Fruit fly (Drosophila melanogaster): ENCODE data around the gene CG6059.

The CG6059 gene

DNA sequence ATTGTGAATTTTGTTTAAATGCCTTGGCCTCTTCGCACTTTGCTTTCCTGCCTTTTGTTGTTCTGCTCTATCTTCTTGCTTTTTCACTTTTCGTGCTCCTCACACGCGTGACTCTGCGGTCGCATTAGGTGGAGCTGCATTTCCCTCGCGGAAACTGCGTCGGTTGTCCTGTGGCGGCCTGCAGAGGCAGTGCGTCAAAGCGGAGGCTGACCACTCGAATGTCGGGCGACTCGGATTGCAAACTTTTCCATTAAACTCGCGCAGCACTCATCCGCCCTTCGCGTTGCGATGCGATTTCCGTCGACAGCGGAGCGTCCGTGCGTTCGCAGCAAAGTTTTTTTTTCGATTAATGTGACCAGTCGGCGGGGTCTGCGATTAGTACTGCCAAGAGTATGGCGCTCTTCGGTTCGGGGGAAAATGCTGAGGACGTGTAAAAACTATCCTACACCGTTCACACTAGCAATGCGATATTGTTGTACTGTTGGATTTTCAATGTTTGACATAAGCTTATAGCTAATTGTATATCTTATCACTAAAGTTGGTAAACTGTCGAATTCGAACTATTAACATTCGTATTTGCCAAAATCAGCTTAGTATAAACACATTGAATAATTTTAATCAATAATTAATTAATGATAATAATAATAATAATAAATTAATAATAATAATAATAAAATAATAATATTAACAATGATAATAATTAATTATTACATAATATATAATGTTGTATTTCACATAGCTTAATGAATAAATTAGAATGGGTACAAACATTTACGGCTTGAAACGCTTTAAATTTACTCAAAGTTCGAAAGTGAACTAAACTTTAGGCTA is 26.4 kb upstream of the CG6059 start, which contains the start of gene CG6051 (continued):
- TF ChIP-seq knrl (GFP tag; IDR thresholded peaks at IDR 0.05; ENCODE audit: partially characterized antibody) (no peak), Myb (GFP tag; optimal IDR thresholded peaks at IDR 0.05) (peak; percentile 19), NC2β (GFP tag; optimal IDR thresholded peaks at IDR 0.05) (peak; percentile 66), crc (GFP tag; optimal IDR thresholded peaks at IDR 0.05) (no peak), sug (tag; optimal IDR thresholded peaks at IDR 0.05) (peak; percentile 46), zfh2 (GFP tag; optimal IDR thresholded peaks at IDR 0.05) (peak; percentile 36), hbn (GFP tag; IDR thresholded peaks at IDR 0.05; ENCODE audit: partially characterized antibody) (no peak), Oaz (GFP tag; IDR thresholded peaks at IDR 0.05) (no peak), CG7745 (tag; optimal IDR thresholded peaks at IDR 0.05) (no peak), CG32532 (GFP tag; IDR thresholded peaks at IDR 0.05) (no peak), crp (GFP tag; optimal IDR thresholded peaks at IDR 0.05) (no peak), Gug (GFP tag; IDR thresholded peaks at IDR 0.05) (peak; percentile 58; the same call in 1 of the 4 replicates), bigmax (GFP tag; optimal IDR thresholded peaks at IDR 0.05) (no peak), CG5180 (GFP tag; optimal IDR thresholded peaks at IDR 0.05) (no peak), zfh1 (GFP tag; IDR thresholded peaks at IDR 0.05) (no peak), Chrac-16 (GFP tag; optimal IDR thresholded peaks at IDR 0.05) (peak; percentile 61), pita (GFP tag; optimal IDR thresholded peaks at IDR 0.05) (no peak), ewg (GFP tag; optimal IDR thresholded peaks at IDR 0.05) (no peak), CG9817 (tag; optimal IDR thresholded peaks at IDR 0.05) (peak; percentile 69), crol (GFP tag; IDR thresholded peaks at IDR 0.05) (no peak), sens (GFP tag) (peak; percentile 83), jigr1 (GFP tag; IDR thresholded peaks at IDR 0.05) (no peak), psq (GFP tag; optimal IDR thresholded peaks at IDR 0.05) (no peak), luna (GFP tag; optimal IDR thresholded peaks at IDR 0.05) (no peak), CG4404 (GFP tag; IDR thresholded peaks at IDR 0.05) (no peak), CG32772 (GFP tag; IDR thresholded peaks at IDR 0.05) (no peak), D19A (tag; optimal IDR thresholded peaks at IDR 0.05) (peak; percentile 33), CG3281 (GFP tag; optimal IDR thresholded peaks at IDR 0.05) (peak; percentile 57), CG2712 (tag; optimal IDR thresholded peaks at IDR 0.05) (peak; percentile 73), HmgZ (tag; optimal IDR thresholded peaks at IDR 0.05) (peak; percentile 44), org-1 (GFP tag; optimal IDR thresholded peaks at IDR 0.05) (no peak), B-H1 (GFP tag; IDR thresholded peaks at IDR 0.05) (no peak), Six4 (GFP tag; optimal IDR thresholded peaks at IDR 0.05) (peak; percentile 39), ab (GFP tag; optimal IDR thresholded peaks at IDR 0.05) (no peak), Drgx (GFP tag; IDR thresholded peaks at IDR 0.05) (no peak), CG4854 (GFP tag; optimal IDR thresholded peaks at IDR 0.05) (no peak), Hmx (GFP tag; optimal IDR thresholded peaks at IDR 0.05) (no peak), ara (GFP tag; IDR thresholded peaks at IDR 0.05) (no peak), emc (GFP tag; optimal IDR thresholded peaks at IDR 0.05) (no peak), ERR (GFP tag; optimal IDR thresholded peaks at IDR 0.05) (no peak), CG11504 (tag; optimal IDR thresholded peaks at IDR 0.05) (peak; percentile 67), sim (GFP tag; IDR thresholded peaks at IDR 0.05) (no peak), CG8359 (GFP tag; optimal IDR thresholded peaks at IDR 0.05; ENCODE audit: borderline replicate concordance) (peak; percentile 12), CG12155 (GFP tag; optimal IDR thresholded peaks at IDR 0.05) (peak; percentile 41), btn (GFP tag; optimal IDR thresholded peaks at IDR 0.05) (no peak), bab2 (GFP tag; optimal IDR thresholded peaks at IDR 0.05) (peak; percentile 48), Dll (GFP tag; IDR thresholded peaks at IDR 0.05; ENCODE audit: partially characterized antibody) (no peak), CG6683 (GFP tag; optimal IDR thresholded peaks at IDR 0.05) (no peak), fu2 (GFP tag; optimal IDR thresholded peaks at IDR 0.05) (peak; percentile 46), eve (GFP tag; optimal IDR thresholded peaks at IDR 0.05) (no peak)
